Worm (Caenorhabditis elegans): ENCODE measurements around the gene C17H12.37.

ce11 chrIV:6795529-6795928, 9.4 kb upstream of the C17H12.37 start, which contains the start of the genes C17H12.3 and C17H12.12:
- no peak for TF ChIP-seq ama-1 (optimal IDR thresholded peaks at IDR 0.05)
- no peak for TF ChIP-seq sea-1 (GFP tag; conservative IDR thresholded peaks at IDR 0.05)
- TF ChIP-seq flt-1 (GFP tag; IDR thresholded peaks at IDR 0.05) = no peak
- TF ChIP-seq ets-7 (tag; optimal IDR thresholded peaks at IDR 0.05) = no peak

All from whole organism, early embryonic.